Worm (Caenorhabditis elegans) whole organism, dauer: Measurements from ENCODE around the gene K09H11.9.

Experiments used
- unc-62 ChIP-seq: sonication (generic microtip); optimal IDR thresholded peaks from 2 replicates; lab custom pipeline; 2017; ENCODE audit warnings: missing biosample characterization, missing genetic modification reagents, missing genetic modification characterization

Gene K09H11.9

ce11 chrV:5684534-5684933 lies 31.9 kb downstream of the K09H11.9 start, which contains the start of the genes hmgs-1 and F25B4.4:
Gene hmgs-1, minus strand, starts transcription at chrV:5684589.
Gene F25B4.4, plus strand, starts transcription at chrV:5684873.
- TF ChIP-seq unc-62 (GFP tag; lab: Kevin White, UChicago) = no peak

ce11 chrV:5682530-5682929 lies 33.9 kb downstream of the K09H11.9 start, which contains the start of gene prp-39:
Gene prp-39, minus strand, starts transcription at chrV:5682630.
- TF ChIP-seq unc-62 (GFP tag; lab: Kevin White, UChicago) = no peak

ce11 chrV:5677947-5678346 lies 38.5 kb downstream of the K09H11.9 start:
- no peak for TF ChIP-seq unc-62 (GFP tag; lab: Kevin White, UChicago)

- no peak for TF ChIP-seq unc-62 (GFP tag; lab: Kevin White, UChicago)
Measured at ce11 chrV:5676011-5676410, 40.4 kb downstream of the K09H11.9 start, which contains the start of gene pqn-13. Gene pqn-13, minus strand, starts transcription at chrV:5676111.

- TF ChIP-seq unc-62 (GFP tag; lab: Kevin White, UChicago) = no peak
Measured at ce11 chrV:5672270-5672669, 44.1 kb downstream of the K09H11.9 start.

- TF ChIP-seq unc-62 (GFP tag; lab: Kevin White, UChicago) = no peak
Measured at ce11 chrV:5668968-5669367, 47.4 kb downstream of the K09H11.9 start.

ce11 chrV:5667337-5667736 lies 49.1 kb downstream of the K09H11.9 start:
- TF ChIP-seq unc-62 (GFP tag; lab: Kevin White, UChicago) = no peak

ce11 chrV:5666036-5666729 lies 50.2 kb downstream of the K09H11.9 start, which contains the start of gene C14C11.7:
Gene C14C11.7, minus strand, starts transcription at chrV:5666086.
- no peak for TF ChIP-seq unc-62 (GFP tag; lab: Kevin White, UChicago)
